Worm (Caenorhabditis elegans) whole organism, midembryonic: ENCODE results near the gene F59B10.2.

Experiments
- T22C8.4 ChIP-seq: fragments of 200-800 bp; sonication (Bioruptor generic); IDR thresholded peaks from 2 replicates; pipeline ENCODE4 v1.3.6; 2022; ENCODE audit warnings: missing genetic modification characterization, missing compliant biosample characterization
- cog-1 ChIP-seq: sonication (generic microtip); optimal IDR thresholded peaks from 2 replicates; lab custom pipeline; 2016; ENCODE audit warnings: missing genetic modification characterization, missing compliant biosample characterization
- flt-1 ChIP-seq: fragments of 200-800 bp; sonication (Bioruptor generic); IDR thresholded peaks from 2 replicates; pipeline ENCODE4 v1.3.6; 2022; ENCODE audit warnings: missing genetic modification characterization, missing compliant biosample characterization
- med-1 ChIP-seq: sonication (generic microtip); optimal IDR thresholded peaks from 2 replicates; lab custom pipeline; 2017; ENCODE audit warnings: missing genetic modification characterization, mild to moderate bottlenecking, missing compliant biosample characterization, antibody characterized with exemption, missing genetic modification reagents; ENCODE audit not compliant: insufficient read depth
- ztf-29 ChIP-seq: fragments of 200-800 bp; sonication (Bioruptor generic); IDR thresholded peaks from 2 replicates; pipeline ENCODE4 v1.3.6; 2022; ENCODE audit warnings: missing genetic modification reagents, missing genetic modification characterization, missing compliant biosample characterization

- peak; percentile 38 for TF ChIP-seq cog-1
- no peak for TF ChIP-seq ztf-29
- TF ChIP-seq med-1 (GFP tag; lab: Kevin White, UChicago): no peak
- no peak for TF ChIP-seq flt-1 (GFP tag; lab: Robert Waterston, UW)
- no peak for TF ChIP-seq T22C8.4 (GFP tag; lab: Robert Waterston, UW)
These were observed 28.3 kb upstream of the F59B10.2 start for ce11 chrII:10537988-10538387.
